Worm (Caenorhabditis elegans) whole organism, L4 larva: Measurements from ENCODE around the gene gcy-33.

Experiments used
- Y75B8A.6 ChIP-seq: fragments of 200-800 bp; sonication (Bioruptor generic); IDR thresholded peaks from 2 replicates; pipeline ENCODE4 v1.3.6; 2022; ENCODE audit warnings: missing genetic modification reagents, missing genetic modification characterization, missing compliant biosample characterization
- ceh-20 ChIP-seq: fragments of 200-800 bp; sonication (Bioruptor generic); IDR thresholded peaks from 2 replicates; pipeline ENCODE4 v1.3.6; 2022; ENCODE audit warnings: missing genetic modification reagents, missing genetic modification characterization, missing compliant biosample characterization
- daf-16 ChIP-seq, 3 experiments: sonication (generic microtip); optimal IDR thresholded peaks; 2 replicates each; lab custom pipeline; 2016 to 2017; ENCODE audit warnings: missing genetic modification characterization in 3 of 3, missing genetic modification reagents in 3 of 3, mild to moderate bottlenecking in 2 of 3, missing compliant biosample characterization in 2 of 3, missing biosample characterization in 1 of 3, moderate library complexity in 1 of 3
- egl-43 ChIP-seq: fragments of 200-800 bp; sonication (Bioruptor generic); IDR thresholded peaks from 2 replicates; pipeline ENCODE4 v1.3.6; 2022; ENCODE audit warnings: missing genetic modification reagents, missing genetic modification characterization, missing compliant biosample characterization
- mdt-29 ChIP-seq: fragments of 200-800 bp; sonication (Bioruptor generic); IDR thresholded peaks from 2 replicates; pipeline ENCODE4 v1.3.6; 2022; ENCODE audit warnings: missing genetic modification reagents, missing genetic modification characterization, missing compliant biosample characterization
- mep-1 ChIP-seq: fragments of 150-350 bp; sonication (generic microtip); optimal IDR thresholded peaks from 3 replicates; lab custom pipeline; 2014; ENCODE audit warnings: missing biosample characterization, missing genetic modification characterization
- nhr-237 ChIP-seq: sonication (generic microtip); optimal IDR thresholded peaks from 2 replicates; lab custom pipeline; 2017; ENCODE audit warnings: missing biosample characterization, missing genetic modification characterization
- nhr-48 ChIP-seq: sonication (generic microtip); optimal IDR thresholded peaks from 2 replicates; lab custom pipeline; 2016; ENCODE audit warnings: mild to moderate bottlenecking, missing genetic modification characterization, missing compliant biosample characterization
- nhr-77 ChIP-seq: fragments of 150-350 bp; optimal IDR thresholded peaks from 2 replicates; lab custom pipeline; 2014; ENCODE audit warnings: missing biosample characterization, missing genetic modification characterization
- pha-4 ChIP-seq, 2 experiments: fragments of 150-350 bp in 1 of 2; fragments of 200-800 bp in 1 of 2; sonication (Bioruptor generic) in 1 of 2; IDR thresholded peaks in 1 of 2; optimal IDR thresholded peaks in 1 of 2; 2 replicates each; pipeline versions ENCODE4 v1.3.6 to Lab custom; 2014 to 2022; ENCODE audit warnings: missing genetic modification characterization in 2 of 2, missing genetic modification reagents in 2 of 2, missing biosample characterization in 1 of 2, missing compliant biosample characterization in 1 of 2
- snpc-4 ChIP-seq: fragments of 150-350 bp; optimal IDR thresholded peaks from 2 replicates; lab custom pipeline; 2014; ENCODE audit warnings: missing biosample characterization, missing genetic modification characterization
- spr-3 ChIP-seq: fragments of 200-800 bp; sonication (Bioruptor generic); optimal IDR thresholded peaks from 2 replicates; lab custom pipeline; 2018; ENCODE audit warnings: mild to moderate bottlenecking, missing genetic modification characterization, missing compliant biosample characterization
- unc-130 ChIP-seq: sonication (generic microtip); optimal IDR thresholded peaks from 2 replicates; lab custom pipeline; 2016; ENCODE audit warnings: missing genetic modification reagents, missing genetic modification characterization, missing compliant biosample characterization
- ztf-7 ChIP-seq: fragments of 150-350 bp; optimal IDR thresholded peaks from 2 replicates; lab custom pipeline; 2014; ENCODE audit warnings: missing biosample characterization, missing genetic modification characterization

Gene gcy-33

DNA sequence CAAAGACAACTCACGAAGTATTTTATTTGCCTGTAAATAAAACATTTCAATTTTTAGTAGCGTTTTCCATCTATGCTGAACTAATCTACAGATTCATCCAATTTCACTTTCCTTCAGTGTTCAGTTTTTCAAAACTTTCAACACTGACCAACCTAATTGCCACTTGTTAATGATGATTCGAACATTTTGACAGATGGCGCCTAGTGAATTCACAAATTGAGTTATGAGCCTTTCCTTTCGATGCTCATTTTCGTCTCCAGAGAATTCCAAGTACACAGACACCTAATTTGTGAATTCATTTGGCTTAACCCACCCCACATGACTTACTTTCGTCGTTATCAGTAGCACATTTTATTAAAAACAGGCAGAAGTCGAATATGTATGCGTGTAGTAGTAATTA, 54.8 kb downstream of the gcy-33 start:
- TF ChIP-seq spr-3 (GFP tag; lab: Kevin White, UChicago) (no peak), daf-16 (GFP tag; optimal IDR thresholded peaks at IDR 0.05; lab: Kevin White, UChicago) (no peak), daf-16 (tag; optimal IDR thresholded peaks at IDR 0.05; lab: Kevin White, UChicago) (no peak), snpc-4 (tag; lab: Kevin White, UChicago) (no peak), mdt-29 (GFP tag; lab: Robert Waterston, UW) (no peak), mep-1 (tag; lab: Kevin White, UChicago) (no peak), ztf-7 (tag; lab: Kevin White, UChicago) (no peak), ceh-20 (GFP tag; lab: Robert Waterston, UW) (no peak), egl-43 (GFP tag; lab: Robert Waterston, UW) (no peak), nhr-48 (tag; lab: Kevin White, UChicago) (no peak), nhr-237 (tag; lab: Kevin White, UChicago) (no peak), nhr-77 (tag; lab: Kevin White, UChicago) (no peak), unc-130 (GFP tag; lab: Kevin White, UChicago) (no peak), Y75B8A.6 (GFP tag; lab: Robert Waterston, UW) (no peak), pha-4 (GFP tag; IDR thresholded peaks at IDR 0.05; lab: Robert Waterston, UW) (no peak), pha-4 (tag; optimal IDR thresholded peaks at IDR 0.05; lab: Kevin White, UChicago) (no peak)
